Worm (Caenorhabditis elegans) whole organism, late embryonic: ENCODE results near the gene F23A7.5.
A peak's percentile ranks its signal among the peaks of the same experiment; 100 is the strongest.

Source experiments
- C08G9.2 ChIP-seq: sonication (generic microtip); optimal IDR thresholded peaks from 2 replicates; lab custom pipeline; 2016; ENCODE audit warnings: mild to moderate bottlenecking, missing genetic modification characterization, moderate library complexity, missing compliant biosample characterization
- C38D4.7 ChIP-seq: fragments of 200-800 bp; sonication (Bioruptor generic); optimal IDR thresholded peaks from 2 replicates; lab custom pipeline; 2018; ENCODE audit warnings: mild to moderate bottlenecking, missing genetic modification characterization, moderate library complexity, missing compliant biosample characterization
- F13H6.1 ChIP-seq: sonication (generic microtip); optimal IDR thresholded peaks from 2 replicates; lab custom pipeline; 2016; ENCODE audit warnings: missing genetic modification characterization, missing compliant biosample characterization
- K02D7.2 ChIP-seq: sonication (generic microtip); optimal IDR thresholded peaks from 2 replicates; lab custom pipeline; 2017; ENCODE audit warnings: mild to moderate bottlenecking, missing genetic modification characterization, missing compliant biosample characterization
- K09A11.1 ChIP-seq: sonication (generic microtip); optimal IDR thresholded peaks from 2 replicates; lab custom pipeline; 2017; ENCODE audit warnings: antibody characterized with exemption, mild to moderate bottlenecking, missing genetic modification characterization, missing compliant biosample characterization; ENCODE audit not compliant: insufficient read depth
- Y22D7AL.16 ChIP-seq: sonication (generic microtip); optimal IDR thresholded peaks from 2 replicates; lab custom pipeline; 2016; ENCODE audit warnings: missing genetic modification characterization, missing compliant biosample characterization
- ahr-1 ChIP-seq: sonication (generic microtip); optimal IDR thresholded peaks from 2 replicates; lab custom pipeline; 2016; ENCODE audit warnings: missing genetic modification characterization, missing compliant biosample characterization
- ceh-14 ChIP-seq: sonication (generic microtip); optimal IDR thresholded peaks from 2 replicates; lab custom pipeline; 2016; ENCODE audit warnings: missing genotype, missing genetic modification characterization, missing compliant biosample characterization
- ceh-19 ChIP-seq: fragments of 200-800 bp; sonication (Bioruptor generic); optimal IDR thresholded peaks from 2 replicates; lab custom pipeline; 2018; ENCODE audit warnings: mild to moderate bottlenecking, missing genetic modification characterization, missing compliant biosample characterization
- ceh-2 ChIP-seq: sonication (generic microtip); optimal IDR thresholded peaks from 2 replicates; lab custom pipeline; 2016; ENCODE audit warnings: missing genotype, missing genetic modification characterization, missing compliant biosample characterization
- ceh-24 ChIP-seq: sonication (generic microtip); optimal IDR thresholded peaks from 2 replicates; lab custom pipeline; 2016; ENCODE audit warnings: mild to moderate bottlenecking, missing genetic modification characterization, missing compliant biosample characterization
- ceh-30 ChIP-seq: fragments of 150-350 bp; optimal IDR thresholded peaks from 2 replicates; lab custom pipeline; 2014; ENCODE audit warnings: missing biosample characterization, missing genetic modification characterization
- ceh-34 ChIP-seq: sonication (generic microtip); optimal IDR thresholded peaks from 2 replicates; lab custom pipeline; 2016; ENCODE audit warnings: mild to moderate bottlenecking, missing genetic modification characterization, missing compliant biosample characterization
- ceh-48 ChIP-seq: sonication (generic microtip); optimal IDR thresholded peaks from 2 replicates; lab custom pipeline; 2016; ENCODE audit warnings: missing genetic modification characterization, inconsistent platforms, missing compliant biosample characterization
- ceh-9 ChIP-seq: sonication (generic microtip); optimal IDR thresholded peaks from 2 replicates; lab custom pipeline; 2016; ENCODE audit warnings: mild to moderate bottlenecking, missing genetic modification characterization, inconsistent platforms, missing compliant biosample characterization
- dmd-4 ChIP-seq: sonication (generic microtip); optimal IDR thresholded peaks from 2 replicates; lab custom pipeline; 2016; ENCODE audit warnings: borderline replicate concordance, missing genetic modification characterization, missing compliant biosample characterization
- elt-2 ChIP-seq: sonication (generic microtip); optimal IDR thresholded peaks from 2 replicates; lab custom pipeline; 2016; ENCODE audit warnings: missing genetic modification reagents, missing genetic modification characterization, missing compliant biosample characterization
- elt-4 ChIP-seq: sonication (generic microtip); optimal IDR thresholded peaks from 2 replicates; lab custom pipeline; 2016; ENCODE audit warnings: missing genetic modification characterization, missing compliant biosample characterization
- ets-4 ChIP-seq: sonication (generic microtip); optimal IDR thresholded peaks from 2 replicates; lab custom pipeline; 2016; ENCODE audit warnings: missing genetic modification characterization, missing compliant biosample characterization
- fax-1 ChIP-seq: sonication (generic microtip); optimal IDR thresholded peaks from 2 replicates; lab custom pipeline; 2016; ENCODE audit warnings: missing genotype, missing genetic modification characterization, missing compliant biosample characterization
- fkh-10 ChIP-seq: fragments of 150-350 bp; optimal IDR thresholded peaks from 2 replicates; lab custom pipeline; 2014; ENCODE audit warnings: missing biosample characterization, missing genetic modification reagents, missing genetic modification characterization
- fkh-6 ChIP-seq: sonication (generic microtip); optimal IDR thresholded peaks from 2 replicates; lab custom pipeline; 2016; ENCODE audit warnings: missing genetic modification characterization, missing compliant biosample characterization
- hlh-13 ChIP-seq: fragments of 200-800 bp; sonication (Bioruptor generic); optimal IDR thresholded peaks from 2 replicates; lab custom pipeline; 2018; ENCODE audit warnings: mild to moderate bottlenecking, missing genetic modification characterization, missing compliant biosample characterization
- hlh-15 ChIP-seq: sonication (generic microtip); optimal IDR thresholded peaks from 2 replicates; lab custom pipeline; 2016; ENCODE audit warnings: missing genetic modification characterization, missing compliant biosample characterization
- hlh-30 ChIP-seq: sonication (generic microtip); optimal IDR thresholded peaks from 2 replicates; lab custom pipeline; 2017; ENCODE audit warnings: antibody characterized with exemption, missing genetic modification characterization, missing compliant biosample characterization; ENCODE audit not compliant: insufficient read depth
- hlh-6 ChIP-seq: sonication (generic microtip); optimal IDR thresholded peaks from 2 replicates; lab custom pipeline; 2016; ENCODE audit warnings: missing genotype, missing genetic modification characterization, missing compliant biosample characterization
- hlh-8 ChIP-seq: sonication (generic microtip); optimal IDR thresholded peaks from 2 replicates; lab custom pipeline; 2016; ENCODE audit warnings: missing genotype, missing genetic modification characterization, missing compliant biosample characterization
- lim-6 ChIP-seq: sonication (generic microtip); optimal IDR thresholded peaks from 2 replicates; lab custom pipeline; 2016; ENCODE audit warnings: missing genetic modification characterization, missing compliant biosample characterization
- nhr-11 ChIP-seq: fragments of 150-350 bp; optimal IDR thresholded peaks from 2 replicates; lab custom pipeline; 2014; ENCODE audit warnings: missing biosample characterization, missing genetic modification characterization
- nhr-232 ChIP-seq: sonication (generic microtip); optimal IDR thresholded peaks from 2 replicates; lab custom pipeline; 2016; ENCODE audit warnings: missing genetic modification characterization, missing compliant biosample characterization
- npax-4 ChIP-seq: sonication (generic microtip); optimal IDR thresholded peaks from 2 replicates; lab custom pipeline; 2016; ENCODE audit warnings: missing genetic modification characterization, missing compliant biosample characterization
- odd-2 ChIP-seq: sonication (generic microtip); optimal IDR thresholded peaks from 2 replicates; lab custom pipeline; 2017; ENCODE audit warnings: antibody characterized with exemption, mild to moderate bottlenecking, missing genetic modification characterization, missing compliant biosample characterization
- pat-9 ChIP-seq: fragments of 200-800 bp; sonication (Bioruptor generic); optimal IDR thresholded peaks from 2 replicates; lab custom pipeline; 2018; ENCODE audit warnings: mild to moderate bottlenecking, missing genetic modification characterization, moderate library complexity, missing compliant biosample characterization
- pax-1 ChIP-seq: fragments of 150-350 bp; optimal IDR thresholded peaks from 2 replicates; lab custom pipeline; 2014; ENCODE audit warnings: missing biosample characterization, missing genetic modification characterization
- pha-4 ChIP-seq: fragments of 150-350 bp; optimal IDR thresholded peaks from 2 replicates; lab custom pipeline; 2018; ENCODE audit warnings: missing biosample characterization, missing genetic modification reagents, missing genetic modification characterization
- pqm-1 ChIP-seq: sonication (generic microtip); optimal IDR thresholded peaks from 2 replicates; lab custom pipeline; 2016; ENCODE audit warnings: missing genetic modification characterization, missing compliant biosample characterization
- pros-1 ChIP-seq: fragments of 150-350 bp; optimal IDR thresholded peaks from 2 replicates; lab custom pipeline; 2014; ENCODE audit warnings: missing biosample characterization, missing genetic modification reagents, missing genetic modification characterization
- ref-2 ChIP-seq: sonication (generic microtip); optimal IDR thresholded peaks from 2 replicates; lab custom pipeline; 2016; ENCODE audit warnings: missing genetic modification characterization, missing compliant biosample characterization
- rnt-1 ChIP-seq: sonication (generic microtip); optimal IDR thresholded peaks from 2 replicates; lab custom pipeline; 2016; ENCODE audit warnings: missing genetic modification characterization, missing compliant biosample characterization
- sdc-2 ChIP-seq: sonication (generic microtip); optimal IDR thresholded peaks from 2 replicates; lab custom pipeline; 2016; ENCODE audit warnings: missing genotype, missing genetic modification characterization, missing compliant biosample characterization
- sox-2 ChIP-seq: fragments of 200-800 bp; sonication (Bioruptor generic); IDR thresholded peaks from 2 replicates; pipeline ENCODE4 v1.3.6; 2022; ENCODE audit warnings: missing genetic modification reagents, missing genetic modification characterization, missing compliant biosample characterization
- sox-4 ChIP-seq: sonication (generic microtip); optimal IDR thresholded peaks from 2 replicates; lab custom pipeline; 2017; ENCODE audit warnings: mild to moderate bottlenecking, missing genetic modification characterization, inconsistent platforms, missing compliant biosample characterization
- syd-9 ChIP-seq: sonication (generic microtip); optimal IDR thresholded peaks from 2 replicates; lab custom pipeline; 2016; ENCODE audit warnings: mild to moderate bottlenecking, missing genetic modification characterization, moderate library complexity, missing compliant biosample characterization
- tbx-7 ChIP-seq: sonication (generic microtip); optimal IDR thresholded peaks from 2 replicates; lab custom pipeline; 2016; ENCODE audit warnings: missing genotype, missing genetic modification characterization, missing compliant biosample characterization
- unc-42 ChIP-seq: sonication (generic microtip); optimal IDR thresholded peaks from 2 replicates; lab custom pipeline; 2016; ENCODE audit warnings: missing genotype, missing genetic modification characterization, missing compliant biosample characterization
- unc-55 ChIP-seq: sonication (generic microtip); optimal IDR thresholded peaks from 2 replicates; lab custom pipeline; 2017; ENCODE audit warnings: missing biosample characterization, missing genetic modification reagents, missing genetic modification characterization
- unc-86 ChIP-seq: sonication (generic microtip); optimal IDR thresholded peaks from 2 replicates; lab custom pipeline; 2016; ENCODE audit warnings: missing genetic modification characterization, missing compliant biosample characterization
- ztf-16 ChIP-seq: sonication (generic microtip); optimal IDR thresholded peaks from 2 replicates; lab custom pipeline; 2017; ENCODE audit warnings: missing genetic modification characterization, missing compliant biosample characterization

The F23A7.5 gene

ce11 chrX:16205880-16206279 is 22.8 kb upstream of the F23A7.5 start (continued):
- TF ChIP-seq hlh-8 (tag; lab: Kevin White, UChicago) (no peak), ceh-34 (tag; lab: Kevin White, UChicago) (peak; percentile 5), ceh-30 (tag; lab: Kevin White, UChicago) (no peak), fkh-10 (GFP tag; lab: Kevin White, UChicago) (no peak), elt-2 (tag; lab: Kevin White, UChicago) (peak; percentile 10), pat-9 (tag; lab: Kevin White, UChicago) (no peak), sox-4 (no peak), pha-4 (tag; lab: Kevin White, UChicago) (no peak), sox-2 (no peak), hlh-30 (no peak), Y22D7AL.16 (tag; lab: Kevin White, UChicago) (no peak), nhr-232 (tag; lab: Kevin White, UChicago) (no peak), ceh-2 (tag; lab: Kevin White, UChicago) (no peak), elt-4 (tag; lab: Kevin White, UChicago) (no peak), fkh-6 (tag; lab: Kevin White, UChicago) (no peak), ceh-14 (tag; lab: Kevin White, UChicago) (no peak), C38D4.7 (GFP tag; lab: Kevin White, UChicago) (no peak), ets-4 (tag; lab: Kevin White, UChicago) (no peak), ceh-24 (no peak), syd-9 (tag; lab: Kevin White, UChicago) (no peak), ceh-19 (GFP tag; lab: Kevin White, UChicago) (no peak), ahr-1 (tag; lab: Kevin White, UChicago) (no peak), ref-2 (tag; lab: Kevin White, UChicago) (no peak), unc-42 (tag; lab: Kevin White, UChicago) (peak; percentile 65), nhr-11 (no peak)

- TF ChIP-seq C08G9.2 (no peak), odd-2 (tag; lab: Kevin White, UChicago) (no peak), hlh-6 (tag; lab: Kevin White, UChicago) (no peak), F13H6.1 (tag; lab: Kevin White, UChicago) (no peak), K09A11.1 (tag; lab: Kevin White, UChicago) (no peak), ceh-14 (tag; lab: Kevin White, UChicago) (no peak), tbx-7 (tag; lab: Kevin White, UChicago) (no peak), hlh-30 (no peak), K02D7.2 (no peak), pax-1 (tag; lab: Kevin White, UChicago) (no peak), ceh-19 (GFP tag; lab: Kevin White, UChicago) (no peak), rnt-1 (tag; lab: Kevin White, UChicago) (no peak), hlh-15 (tag; lab: Kevin White, UChicago) (no peak), hlh-8 (tag; lab: Kevin White, UChicago) (no peak), pros-1 (tag; lab: Kevin White, UChicago) (no peak), ceh-48 (tag; lab: Kevin White, UChicago) (no peak), pha-4 (tag; lab: Kevin White, UChicago) (no peak), unc-55 (GFP tag; lab: Kevin White, UChicago) (no peak), hlh-13 (GFP tag; lab: Kevin White, UChicago) (no peak), pqm-1 (no peak)
Measured at ce11 chrX:16208123-16208522, 20.6 kb upstream of the F23A7.5 start.

ce11 chrX:16208667-16209066 is 20.1 kb upstream of the F23A7.5 start:
- no peak for TF ChIP-seq K02D7.2
- TF ChIP-seq nhr-232 (tag; lab: Kevin White, UChicago): no peak
- TF ChIP-seq dmd-4 (tag; lab: Kevin White, UChicago): no peak
- TF ChIP-seq Y22D7AL.16 (tag; lab: Kevin White, UChicago): no peak
- no peak for TF ChIP-seq ceh-24
- TF ChIP-seq ahr-1 (tag; lab: Kevin White, UChicago): no peak
- TF ChIP-seq npax-4 (tag; lab: Kevin White, UChicago): no peak
- TF ChIP-seq lim-6 (tag; lab: Kevin White, UChicago): no peak
- TF ChIP-seq ztf-16 (tag; lab: Kevin White, UChicago): no peak
- TF ChIP-seq ets-4 (tag; lab: Kevin White, UChicago): no peak
- no peak for TF ChIP-seq fax-1 (tag; lab: Kevin White, UChicago)
- no peak for TF ChIP-seq sdc-2 (tag; lab: Kevin White, UChicago)
- TF ChIP-seq C38D4.7 (GFP tag; lab: Kevin White, UChicago): no peak
- no peak for TF ChIP-seq ceh-9 (tag; lab: Kevin White, UChicago)
- TF ChIP-seq sox-2: no peak
- TF ChIP-seq unc-86 (tag; lab: Kevin White, UChicago): no peak
- TF ChIP-seq, all 69 proteins: peak for 0
